Fruit fly (Drosophila melanogaster): ENCODE data around the gene iPLA2-VIA.

The iPLA2-VIA gene

DNA sequence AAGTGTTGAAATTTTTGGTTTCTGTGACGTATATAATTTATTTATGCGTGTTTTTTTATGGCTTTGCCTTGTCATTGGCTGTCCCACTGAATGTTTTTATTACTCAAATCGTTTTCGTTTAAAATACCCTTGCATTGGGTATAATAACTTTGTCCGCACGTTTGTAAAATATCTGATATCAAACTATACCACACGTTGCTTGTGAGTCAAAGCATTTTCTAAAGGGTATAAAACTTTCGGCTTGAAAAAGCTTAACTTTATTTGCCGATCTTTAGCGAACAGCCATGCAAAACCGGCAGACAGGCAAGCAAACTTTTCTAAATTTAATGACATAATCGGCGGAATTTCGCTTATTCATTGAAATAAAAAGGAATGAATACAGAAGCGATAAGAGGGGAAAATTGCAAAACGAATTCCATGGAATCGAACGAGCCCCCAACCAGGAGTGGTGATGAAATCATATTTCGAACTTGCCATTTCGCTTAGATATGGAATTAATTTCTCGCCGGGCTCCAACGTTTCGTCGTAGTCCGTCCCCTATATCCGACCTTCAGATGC lies 16.6 kb downstream of the iPLA2-VIA start (continued):
- TF ChIP-seq fu2 (GFP tag; optimal IDR thresholded peaks at IDR 0.05): peak; percentile 28
- TF ChIP-seq CG8089 (GFP tag; optimal IDR thresholded peaks at IDR 0.05): no peak
- no peak for TF ChIP-seq CG8478 (optimal IDR thresholded peaks at IDR 0.05)
- TF ChIP-seq Dll (GFP tag; IDR thresholded peaks at IDR 0.05; ENCODE audit: partially characterized antibody): no peak
- no peak for TF ChIP-seq ro (GFP tag; IDR thresholded peaks at IDR 0.05)
- peak; percentile 33; the same call in 2 of the 4 replicates for TF ChIP-seq Gug (GFP tag; IDR thresholded peaks at IDR 0.05)
- no peak for TF ChIP-seq wek (GFP tag; optimal IDR thresholded peaks at IDR 0.05)
- TF ChIP-seq CG2678 (tag; optimal IDR thresholded peaks at IDR 0.05): peak; percentile 69
- TF ChIP-seq D19B (GFP tag; optimal IDR thresholded peaks at IDR 0.05): peak; percentile 33
- TF ChIP-seq gem (tag; optimal IDR thresholded peaks at IDR 0.05): peak; percentile 65
- TF ChIP-seq NC2α (GFP tag; optimal IDR thresholded peaks at IDR 0.05): no peak
- TF ChIP-seq pita (GFP tag; optimal IDR thresholded peaks at IDR 0.05): no peak
- peak; percentile 64 for TF ChIP-seq CG14441 (GFP tag; IDR thresholded peaks at IDR 0.05)
- TF ChIP-seq usp (GFP tag; optimal IDR thresholded peaks at IDR 0.05): no peak
- 0 out of 2 replicates have a peak, but pooled peaks have one; percentile 22 for TF ChIP-seq CG6689 (GFP tag; IDR thresholded peaks at IDR 0.05)
- TF ChIP-seq sisA (GFP tag; IDR thresholded peaks at IDR 0.05): peak; percentile 35; the same call in 1 of the 2 replicates
- peak; percentile 56; the same call in 1 of the 2 replicates for TF ChIP-seq al (GFP tag; IDR thresholded peaks at IDR 0.05)
- no peak for TF ChIP-seq da (GFP tag; optimal IDR thresholded peaks at IDR 0.05)
- TF ChIP-seq PHDP (tag; optimal IDR thresholded peaks at IDR 0.05): peak; percentile 60
- TF ChIP-seq Rx (GFP tag; IDR thresholded peaks at IDR 0.05): no peak
- no peak for TF ChIP-seq CG4730 (GFP tag; IDR thresholded peaks at IDR 0.05)
- TF ChIP-seq CG8388 (GFP tag; optimal IDR thresholded peaks at IDR 0.05): no peak
- TF ChIP-seq Ptx1 (GFP tag; IDR thresholded peaks at IDR 0.05): peak; percentile 38
- peak; percentile 3 for TF ChIP-seq slp2 (GFP tag; optimal IDR thresholded peaks at IDR 0.05)
- no peak for TF ChIP-seq CG14667 (GFP tag; IDR thresholded peaks at IDR 0.05)
- TF ChIP-seq kay (GFP tag; optimal IDR thresholded peaks at IDR 0.05): peak; percentile 15
- peak; percentile 80 for TF ChIP-seq CG9932 (GFP tag; IDR thresholded peaks at IDR 0.05)
- peak; percentile 22; the same call in 1 of the 2 replicates for TF ChIP-seq CG9215 (GFP tag; IDR thresholded peaks at IDR 0.05)
- TF ChIP-seq CG12219 (GFP tag; optimal IDR thresholded peaks at IDR 0.05): peak; percentile 19
- TF ChIP-seq CG5180 (GFP tag; optimal IDR thresholded peaks at IDR 0.05): peak; percentile 16
- peak; percentile 81 for TF ChIP-seq rib (GFP tag; IDR thresholded peaks at IDR 0.05)
- TF ChIP-seq CG9609 (GFP tag; optimal IDR thresholded peaks at IDR 0.05): peak; percentile 48
- peak; percentile 57 for TF ChIP-seq tap (tag; optimal IDR thresholded peaks at IDR 0.05)
- no peak; the same call in 1 of the 2 replicates for TF ChIP-seq ranshi (GFP tag; IDR thresholded peaks at IDR 0.05)
- TF ChIP-seq CG8359 (GFP tag; optimal IDR thresholded peaks at IDR 0.05; ENCODE audit: borderline replicate concordance): no peak
- peak; percentile 60 for TF ChIP-seq Fer1 (GFP tag; optimal IDR thresholded peaks at IDR 0.05)
- peak; percentile 8 for TF ChIP-seq tx (GFP tag; optimal IDR thresholded peaks at IDR 0.05)
- peak; percentile 27 for TF ChIP-seq phol (tag; optimal IDR thresholded peaks at IDR 0.05)
- TF ChIP-seq CoRest (tag; optimal IDR thresholded peaks at IDR 0.05): peak; percentile 57
- peak; percentile 46; the same call in 1 of the 3 replicates for TF ChIP-seq CG17361 (GFP tag; IDR thresholded peaks at IDR 0.05)
- TF ChIP-seq Abd-B (GFP tag; optimal IDR thresholded peaks at IDR 0.05): peak; percentile 65
- TF ChIP-seq CG2202 (tag; optimal IDR thresholded peaks at IDR 0.05): no peak
- no peak for TF ChIP-seq Doc2 (GFP tag; IDR thresholded peaks at IDR 0.05)
- TF ChIP-seq dmrt99B (tag; optimal IDR thresholded peaks at IDR 0.05): peak; percentile 61
- TF ChIP-seq knrl (GFP tag; IDR thresholded peaks at IDR 0.05; ENCODE audit: partially characterized antibody): no peak
- TF ChIP-seq HHEX (GFP tag; optimal IDR thresholded peaks at IDR 0.05): peak; percentile 23
- TF ChIP-seq sqz (GFP tag; optimal IDR thresholded peaks at IDR 0.05): peak; percentile 47
- 0 out of 2 replicates have a peak, but pooled peaks have one; percentile 18 for TF ChIP-seq CG32772 (GFP tag; IDR thresholded peaks at IDR 0.05)
- TF ChIP-seq CG12769 (tag; optimal IDR thresholded peaks at IDR 0.05): peak; percentile 79
- peak; percentile 41 for TF ChIP-seq pb (GFP tag; optimal IDR thresholded peaks at IDR 0.05)
- TF ChIP-seq CG7928 (GFP tag; optimal IDR thresholded peaks at IDR 0.05): peak; percentile 39

Measured in whole organism, embryonic.